Worm (Caenorhabditis elegans): ENCODE results near the gene T19H5.7.
"Not testable (repeated sequence)": the region's sequence is repeated elsewhere in the genome, so short reads cannot be mapped to it uniquely, and the experiment has no call there.

Gene T19H5.7

ce11 chrII:9487337-9487950, 7.5 kb upstream of the T19H5.7 start, which contains the start of gene T19H5.4:
T19H5.4 (minus strand) TSS chrII:9487387.
- TF ChIP-seq unc-62 (GFP tag; optimal IDR thresholded peaks at IDR 0.05), result no peak

- TF ChIP-seq unc-62 (GFP tag; optimal IDR thresholded peaks at IDR 0.05), result no peak
Observed at ce11 chrII:9485081-9485730, 5.3 kb upstream of the T19H5.7 start.

ce11 chrII:9483342-9483741, 3.4 kb upstream of the T19H5.7 start:
- TF ChIP-seq unc-62 (GFP tag; optimal IDR thresholded peaks at IDR 0.05), result no peak

- no peak for TF ChIP-seq unc-62 (GFP tag; optimal IDR thresholded peaks at IDR 0.05)
Observed at ce11 chrII:9482529-9482928, 2.6 kb upstream of the T19H5.7 start.

ce11 chrII:9481427-9481826, 1.5 kb upstream of the T19H5.7 start:
- TF ChIP-seq unc-62 (GFP tag; optimal IDR thresholded peaks at IDR 0.05), result no peak

ce11 chrII:9477567-9477966, 2.3 kb downstream of the T19H5.7 start, which contains the start of gene chil-27:
chil-27 (plus strand) TSS chrII:9477867.
- TF ChIP-seq unc-62 (GFP tag; optimal IDR thresholded peaks at IDR 0.05), result no peak

ce11 chrII:9474367-9475105, 5.4 kb downstream of the T19H5.7 start, which contains the start of the genes chil-25 and chil-26:
chil-25 (minus strand) TSS chrII:9474467.
chil-26 (plus strand) TSS chrII:9475055.
- no peak for TF ChIP-seq unc-62 (GFP tag; optimal IDR thresholded peaks at IDR 0.05)

ce11 chrII:9470027-9470426, 9.9 kb downstream of the T19H5.7 start, which contains the start of gene T19H5.6:
T19H5.6 (minus strand) TSS chrII:9470221.
- TF ChIP-seq unc-62 (GFP tag; optimal IDR thresholded peaks at IDR 0.05), result no peak

- no peak for TF ChIP-seq unc-62 (GFP tag; optimal IDR thresholded peaks at IDR 0.05)
Observed at ce11 chrII:9468414-9468813, 11.5 kb downstream of the T19H5.7 start, which contains the start of gene chil-23. chil-23 (minus strand) TSS chrII:9468611.

- no peak for TF ChIP-seq unc-62 (GFP tag; optimal IDR thresholded peaks at IDR 0.05)
Observed at ce11 chrII:9466095-9466494, 13.8 kb downstream of the T19H5.7 start, which contains the start of gene chil-22. chil-22 (minus strand) TSS chrII:9466195.

ce11 chrII:9461881-9462280, 18.0 kb downstream of the T19H5.7 start, which contains the start of gene chil-21:
chil-21 (minus strand) TSS chrII:9461981.
- TF ChIP-seq unc-62 (GFP tag; optimal IDR thresholded peaks at IDR 0.05), result not testable (repeated sequence)

ce11 chrII:9459462-9459861, 20.4 kb downstream of the T19H5.7 start, which contains the start of gene R09D1.14:
R09D1.14 (minus strand) TSS chrII:9459562.
- TF ChIP-seq unc-62 (GFP tag; optimal IDR thresholded peaks at IDR 0.05), result not testable (repeated sequence)

- no peak for TF ChIP-seq unc-62 (GFP tag; optimal IDR thresholded peaks at IDR 0.05)
Observed at ce11 chrII:9454304-9454703, 25.6 kb downstream of the T19H5.7 start, which contains the start of gene chil-19. chil-19 (minus strand) TSS chrII:9454404.

- not testable (repeated sequence) for TF ChIP-seq unc-62 (GFP tag; optimal IDR thresholded peaks at IDR 0.05)
Observed at ce11 chrII:9452172-9452571, 27.7 kb downstream of the T19H5.7 start, which contains the start of gene R09D1.12. R09D1.12 (minus strand) TSS chrII:9452272.

ce11 chrII:9447965-9448364, 31.9 kb downstream of the T19H5.7 start, which contains the start of gene chil-18:
chil-18 (plus strand) TSS chrII:9448265.
- TF ChIP-seq unc-62 (GFP tag; optimal IDR thresholded peaks at IDR 0.05), result no peak

- no peak for TF ChIP-seq unc-62 (GFP tag; optimal IDR thresholded peaks at IDR 0.05)
Observed at ce11 chrII:9445368-9445767, 34.5 kb downstream of the T19H5.7 start, which contains the start of gene R09D1.13. R09D1.13 (minus strand) TSS chrII:9445468.

All from whole organism, dauer.